Fruit fly (Drosophila melanogaster) whole organism, embryonic: ENCODE results near the gene CG14720.

Experiments used
- CG11247 ChIP-seq: fragments of 200-800 bp; sonication (Bioruptor generic); IDR thresholded peaks from 2 replicates; pipeline ENCODE4 v1.3.6; 2022; ENCODE audit warnings: missing biosample characterization, missing genetic modification characterization
- CG11695 ChIP-seq: fragments of 200-800 bp; sonication (Bioruptor generic); IDR thresholded peaks from 3 replicates; pipeline ENCODE4 v1.3.6; 2022; ENCODE audit warnings: missing biosample characterization, missing genetic modification characterization
- CG12219 ChIP-seq: fragments of 200-800 bp; sonication (Bioruptor generic); optimal IDR thresholded peaks from 3 replicates; lab custom pipeline; 2018; ENCODE audit warnings: missing biosample characterization, mild to moderate bottlenecking, missing genetic modification characterization
- CG1233 ChIP-seq: fragments of 200-800 bp; sonication (Bioruptor generic); optimal IDR thresholded peaks from 4 replicates; lab custom pipeline; 2018; ENCODE audit warnings: missing biosample characterization, mild to moderate bottlenecking, missing genetic modification characterization
- CG12659 ChIP-seq: fragments of 200-800 bp; sonication (Bioruptor generic); optimal IDR thresholded peaks from 3 replicates; lab custom pipeline; 2017; ENCODE audit warnings: mild to moderate bottlenecking, missing biosample characterization, missing genetic modification reagents, missing genetic modification characterization
- CG14050 ChIP-seq: fragments of 200-800 bp; sonication (Bioruptor generic); IDR thresholded peaks from 3 replicates; pipeline ENCODE4 v1.3.6; 2022; ENCODE audit warnings: missing biosample characterization, missing genetic modification characterization
- CG16779 ChIP-seq: fragments of 200-800 bp; sonication (Bioruptor generic); IDR thresholded peaks from 2 replicates; pipeline ENCODE4 v1.3.6; 2022; ENCODE audit warnings: missing biosample characterization, missing genetic modification characterization
- CG17328 ChIP-seq: fragments of 200-800 bp; sonication (Bioruptor generic); IDR thresholded peaks from 2 replicates; pipeline ENCODE4 v1.3.6; 2022; ENCODE audit warnings: missing biosample characterization, missing genetic modification characterization
- CG1832 ChIP-seq: fragments of 200-800 bp; sonication (Bioruptor generic); optimal IDR thresholded peaks from 2 replicates; lab custom pipeline; 2017; ENCODE audit warnings: missing biosample characterization, mild to moderate bottlenecking, missing genetic modification characterization, inconsistent platforms
- CG2129 ChIP-seq: fragments of 200-800 bp; sonication (Bioruptor generic); IDR thresholded peaks from 2 replicates; pipeline ENCODE4 v1.3.6; 2022; ENCODE audit warnings: missing biosample characterization, missing genetic modification characterization; ENCODE audit not compliant: partially characterized antibody
- CG2875 ChIP-seq: fragments of 200-800 bp; sonication (Bioruptor generic); optimal IDR thresholded peaks from 2 replicates; lab custom pipeline; 2017; ENCODE audit warnings: missing biosample characterization, mild to moderate bottlenecking, missing genetic modification characterization, missing genetic modification reagents
- CG2889 ChIP-seq: fragments of 200-800 bp; sonication (Bioruptor generic); IDR thresholded peaks from 3 replicates; pipeline ENCODE4 v1.3.6; 2022; ENCODE audit warnings: missing biosample characterization, missing genetic modification characterization
- CG31365 ChIP-seq: fragments of 200-800 bp; sonication (Bioruptor generic); optimal IDR thresholded peaks from 2 replicates; lab custom pipeline; 2018; ENCODE audit warnings: missing biosample characterization, mild to moderate bottlenecking, missing genetic modification characterization
- CG33213 ChIP-seq: fragments of 200-800 bp; sonication (Bioruptor generic); optimal IDR thresholded peaks from 3 replicates; lab custom pipeline; 2016; ENCODE audit warnings: missing biosample characterization, missing genetic modification characterization
- CG3407 ChIP-seq: fragments of 200-800 bp; sonication (Bioruptor generic); optimal IDR thresholded peaks from 2 replicates; lab custom pipeline; 2018; ENCODE audit warnings: missing biosample characterization, mild to moderate bottlenecking, missing genetic modification characterization
- CG3838 ChIP-seq: fragments of 200-800 bp; sonication (Bioruptor generic); optimal IDR thresholded peaks from 3 replicates; lab custom pipeline; 2016; ENCODE audit warnings: missing biosample characterization, missing genetic modification characterization
- CG4424 ChIP-seq: fragments of 200-800 bp; sonication (Bioruptor generic); optimal IDR thresholded peaks from 3 replicates; lab custom pipeline; 2016; ENCODE audit warnings: missing biosample characterization, missing genetic modification characterization
- CG5245 ChIP-seq: fragments of 200-800 bp; sonication (Bioruptor generic); optimal IDR thresholded peaks from 3 replicates; lab custom pipeline; 2016; ENCODE audit warnings: missing biosample characterization, missing genetic modification characterization
- CG6813 ChIP-seq: fragments of 200-800 bp; sonication (Bioruptor generic); optimal IDR thresholded peaks from 2 replicates; lab custom pipeline; 2017; ENCODE audit warnings: missing biosample characterization, missing genetic modification characterization, mild to moderate bottlenecking, moderate library complexity, missing genetic modification reagents
- CG7372 ChIP-seq: fragments of 200-800 bp; sonication (Bioruptor generic); IDR thresholded peaks from 2 replicates; pipeline ENCODE4 v1.3.6; 2022; ENCODE audit warnings: missing biosample characterization, missing genetic modification characterization
- CG7928 ChIP-seq: fragments of 200-800 bp; sonication (Bioruptor generic); optimal IDR thresholded peaks from 2 replicates; lab custom pipeline; 2017; ENCODE audit warnings: missing biosample characterization, mild to moderate bottlenecking, missing genetic modification characterization
- CG8089 ChIP-seq: fragments of 200-800 bp; sonication (Bioruptor generic); optimal IDR thresholded peaks from 3 replicates; lab custom pipeline; 2016; ENCODE audit warnings: missing biosample characterization, missing genetic modification characterization
- CG9817 ChIP-seq: fragments of 200-800 bp; sonication (Bioruptor generic); optimal IDR thresholded peaks from 2 replicates; lab custom pipeline; 2018; ENCODE audit warnings: missing biosample characterization, mild to moderate bottlenecking, missing genetic modification characterization, moderate library complexity
- Dip3 ChIP-seq: fragments of 200-800 bp; sonication (Bioruptor generic); optimal IDR thresholded peaks from 3 replicates; lab custom pipeline; 2016; ENCODE audit warnings: missing biosample characterization, missing genetic modification characterization
- H15 ChIP-seq: fragments of 200-800 bp; sonication (Bioruptor generic); IDR thresholded peaks from 3 replicates; pipeline ENCODE4 v1.3.6; 2022; ENCODE audit warnings: missing biosample characterization, missing genetic modification characterization
- HHEX ChIP-seq: fragments of 200-800 bp; sonication (Bioruptor generic); optimal IDR thresholded peaks from 3 replicates; lab custom pipeline; 2017; ENCODE audit warnings: missing biosample characterization, mild to moderate bottlenecking, missing genetic modification characterization, missing genetic modification reagents
- Lim3 ChIP-seq: fragments of 200-800 bp; sonication (Bioruptor generic); IDR thresholded peaks from 2 replicates; pipeline ENCODE4 v1.3.6; 2022; ENCODE audit warnings: missing biosample characterization, missing genetic modification characterization
- Sin3A ChIP-seq: fragments of >200 bp; optimal IDR thresholded peaks from 2 replicates; lab custom pipeline; 2018
- Sry-β ChIP-seq: fragments of 200-800 bp; sonication (Bioruptor generic); optimal IDR thresholded peaks from 2 replicates; lab custom pipeline; 2018; ENCODE audit warnings: missing biosample characterization, mild to moderate bottlenecking, missing genetic modification characterization, moderate library complexity
- Sry-δ ChIP-seq: fragments of 200-800 bp; sonication (Bioruptor generic); optimal IDR thresholded peaks from 2 replicates; lab custom pipeline; 2016; ENCODE audit warnings: missing biosample characterization, missing genetic modification characterization
- bowl ChIP-seq: fragments of 200-800 bp; sonication (Bioruptor generic); IDR thresholded peaks from 2 replicates; pipeline ENCODE4 v1.3.6; 2022; ENCODE audit warnings: missing biosample characterization, missing genetic modification characterization
- br ChIP-seq: fragments of >200 bp; optimal IDR thresholded peaks from 2 replicates; lab custom pipeline; 2017
- croc ChIP-seq: fragments of 200-800 bp; sonication (Bioruptor generic); conservative IDR thresholded peaks from 3 replicates; pipeline ENCODE4 v1.3.6; 2022; ENCODE audit warnings: missing biosample characterization, missing genetic modification characterization
- dan ChIP-seq: fragments of 200-800 bp; sonication (Bioruptor generic); IDR thresholded peaks from 2 replicates; pipeline ENCODE4 v1.3.6; 2022; ENCODE audit warnings: missing biosample characterization, missing genetic modification characterization
- danr ChIP-seq: fragments of 200-800 bp; sonication (Bioruptor generic); IDR thresholded peaks from 2 replicates; pipeline ENCODE4 v1.3.6; 2022; ENCODE audit warnings: missing biosample characterization, missing genetic modification characterization
- dati ChIP-seq: fragments of 200-800 bp; sonication (Bioruptor generic); IDR thresholded peaks from 2 replicates; pipeline ENCODE4 v1.3.6; 2022; ENCODE audit warnings: missing biosample characterization, missing genetic modification characterization
- fd64A ChIP-seq: fragments of 200-800 bp; sonication (Bioruptor generic); optimal IDR thresholded peaks from 3 replicates; lab custom pipeline; 2018; ENCODE audit warnings: missing biosample characterization, mild to moderate bottlenecking, missing genetic modification characterization
- ftz-f1 ChIP-seq: fragments of 200-800 bp; sonication (Bioruptor generic); optimal IDR thresholded peaks from 2 replicates; lab custom pipeline; 2016; ENCODE audit warnings: missing biosample characterization, missing genetic modification characterization
- gt ChIP-seq: fragments of 200-800 bp; sonication (Bioruptor generic); IDR thresholded peaks from 2 replicates; pipeline ENCODE4 v1.3.6; 2022; ENCODE audit warnings: missing biosample characterization, missing genetic modification characterization
- hkb ChIP-seq, 2 experiments: fragments of 200-800 bp in 1 of 2; fragments of >200 bp in 1 of 2; sonication (Bioruptor generic) in 1 of 2; IDR thresholded peaks in 1 of 2; optimal IDR thresholded peaks in 1 of 2; 2 replicates each; pipeline versions ENCODE4 v1.3.6 to Lab custom; 2017 to 2022; ENCODE audit warnings: missing biosample characterization in 1 of 2, missing genetic modification characterization in 1 of 2
- ind ChIP-seq: fragments of 200-800 bp; sonication (Bioruptor generic); optimal IDR thresholded peaks from 3 replicates; lab custom pipeline; 2016; ENCODE audit warnings: missing biosample characterization, missing genetic modification characterization
- nau ChIP-seq: fragments of 200-800 bp; sonication (Bioruptor generic); optimal IDR thresholded peaks from 3 replicates; lab custom pipeline; 2017; ENCODE audit warnings: missing biosample characterization, mild to moderate bottlenecking, missing genetic modification characterization, missing genetic modification reagents
- nerfin-2 ChIP-seq: fragments of 200-800 bp; sonication (Bioruptor generic); IDR thresholded peaks from 2 replicates; pipeline ENCODE4 v1.3.6; 2022; ENCODE audit warnings: missing biosample characterization, missing genetic modification characterization; ENCODE audit not compliant: partially characterized antibody
- oc ChIP-seq: fragments of 200-800 bp; sonication (Bioruptor generic); optimal IDR thresholded peaks from 2 replicates; lab custom pipeline; 2018; ENCODE audit warnings: missing biosample characterization, mild to moderate bottlenecking, missing genetic modification characterization, moderate library complexity
- onecut ChIP-seq: fragments of 200-800 bp; sonication (Bioruptor generic); IDR thresholded peaks from 2 replicates; pipeline ENCODE4 v1.3.6; 2022; ENCODE audit warnings: missing biosample characterization, missing genetic modification characterization
- schlank ChIP-seq: fragments of 200-800 bp; sonication (Bioruptor generic); optimal IDR thresholded peaks from 2 replicates; lab custom pipeline; 2018; ENCODE audit warnings: missing biosample characterization, mild to moderate bottlenecking, missing genetic modification characterization
- sens ChIP-seq: fragments of 200-800 bp; sonication (Bioruptor generic); peaks from one replicate; lab custom pipeline; 2016; ENCODE audit warnings: missing biosample characterization, missing genetic modification characterization
- slp2 ChIP-seq: fragments of 200-800 bp; sonication (Bioruptor generic); optimal IDR thresholded peaks from 2 replicates; lab custom pipeline; 2016; ENCODE audit warnings: missing biosample characterization, missing genetic modification characterization
- sna ChIP-seq: fragments of 200-800 bp; sonication (Bioruptor generic); IDR thresholded peaks from 2 replicates; pipeline ENCODE4 v1.3.6; 2022; ENCODE audit warnings: missing biosample characterization, missing genetic modification characterization; ENCODE audit not compliant: partially characterized antibody
- trh ChIP-seq: fragments of 200-800 bp; sonication (Bioruptor generic); optimal IDR thresholded peaks from 2 replicates; lab custom pipeline; 2016; ENCODE audit warnings: missing biosample characterization, missing genetic modification characterization
- unpg ChIP-seq: fragments of 200-800 bp; sonication (Bioruptor generic); optimal IDR thresholded peaks from 3 replicates; lab custom pipeline; 2018; ENCODE audit warnings: missing biosample characterization, mild to moderate bottlenecking, missing genetic modification characterization, moderate library complexity
- zfh1 ChIP-seq: fragments of 200-800 bp; sonication (Bioruptor generic); IDR thresholded peaks from 3 replicates; pipeline ENCODE4 v1.3.6; 2022; ENCODE audit warnings: missing biosample characterization, missing genetic modification characterization

Gene CG14720

dm6 chr3R:11678016-11678415 lies 33.5 kb upstream of the CG14720 start, which contains the start of gene CG18476 (continued):
- TF ChIP-seq CG33213 (GFP tag; lab: Kevin White, UChicago): peak; percentile 45
- TF ChIP-seq CG5245 (GFP tag; lab: Kevin White, UChicago): peak; percentile 77
- TF ChIP-seq Dip3 (GFP tag; lab: Kevin White, UChicago): peak; percentile 58
- TF ChIP-seq Sry-δ (GFP tag; lab: Kevin White, UChicago): peak; percentile 16
- no peak for TF ChIP-seq CG2129
- TF ChIP-seq trh: peak; percentile 75
- peak; percentile 91 for TF ChIP-seq HHEX (GFP tag; lab: Kevin White, UChicago)
- peak; percentile 87 for TF ChIP-seq onecut
- peak; percentile 94 for TF ChIP-seq zfh1 (GFP tag; lab: Robert Waterston, UW)
- no peak for TF ChIP-seq hkb (optimal IDR thresholded peaks at IDR 0.05; lab: Kevin White, UChicago)
- TF ChIP-seq hkb (GFP tag; IDR thresholded peaks at IDR 0.05; lab: Robert Waterston, UW): peak; percentile 94
- TF ChIP-seq CG4424: peak; percentile 91
- no peak for TF ChIP-seq Sin3A
- TF ChIP-seq nau (GFP tag; lab: Kevin White, UChicago): no peak
- no peak for TF ChIP-seq nerfin-2 (GFP tag; lab: Robert Waterston, UW)
- no peak for TF ChIP-seq fd64A (GFP tag; lab: Kevin White, UChicago)
- TF ChIP-seq bowl (GFP tag; lab: Robert Waterston, UW): peak; percentile 72
- peak; percentile 80 for TF ChIP-seq CG3407 (GFP tag; lab: Kevin White, UChicago)
- TF ChIP-seq oc (tag; lab: Kevin White, UChicago): peak; percentile 85
- TF ChIP-seq croc: peak; percentile 92
- TF ChIP-seq dati (GFP tag; lab: Robert Waterston, UW): peak; percentile 35; the same call in 1 of the 2 replicates
- peak; percentile 90 for TF ChIP-seq CG11247
- TF ChIP-seq CG12219: peak; percentile 76
- peak; percentile 95 for TF ChIP-seq CG7372 (GFP tag; lab: Robert Waterston, UW)
- peak; percentile 86 for TF ChIP-seq CG14050
- TF ChIP-seq Sry-β (GFP tag; lab: Kevin White, UChicago): no peak
- TF ChIP-seq ind: peak; percentile 91
- peak; percentile 81 for TF ChIP-seq gt
- peak; percentile 86 for TF ChIP-seq danr (GFP tag; lab: Robert Waterston, UW)
- peak; percentile 60 for TF ChIP-seq schlank (tag; lab: Kevin White, UChicago)
- TF ChIP-seq CG6813: peak; percentile 76
- TF ChIP-seq Lim3 (GFP tag; lab: Robert Waterston, UW): peak; percentile 43; the same call in 1 of the 2 replicates
- TF ChIP-seq CG11695 (GFP tag; lab: Robert Waterston, UW): peak; percentile 94
- TF ChIP-seq CG7928: peak; percentile 60
- peak; percentile 73 for TF ChIP-seq CG3838 (GFP tag; lab: Kevin White, UChicago)
- peak; percentile 92 for TF ChIP-seq CG9817 (tag; lab: Kevin White, UChicago)
- peak; percentile 94 for TF ChIP-seq CG12659 (GFP tag; lab: Kevin White, UChicago)
- TF ChIP-seq CG17328: peak; percentile 93
- peak; percentile 33 for TF ChIP-seq CG8089 (GFP tag; lab: Kevin White, UChicago)
- TF ChIP-seq sens: peak; percentile 96
- no peak for TF ChIP-seq CG1832 (GFP tag; lab: Kevin White, UChicago)
- TF ChIP-seq CG1233 (GFP tag; lab: Kevin White, UChicago): peak; percentile 91
- peak; percentile 96 for TF ChIP-seq unpg
- no peak for TF ChIP-seq slp2 (GFP tag; lab: Kevin White, UChicago)
- TF ChIP-seq sna: no peak
- no peak for TF ChIP-seq br (lab: Kevin White, UChicago)
- TF ChIP-seq CG2889: peak; percentile 90
- TF ChIP-seq CG16779 (GFP tag; lab: Robert Waterston, UW): peak; percentile 87
- peak; percentile 54 for TF ChIP-seq ftz-f1
- TF ChIP-seq CG2875 (GFP tag; lab: Kevin White, UChicago): peak; percentile 52
- TF ChIP-seq H15 (GFP tag; lab: Robert Waterston, UW): peak; percentile 91
- TF ChIP-seq CG31365 (tag; lab: Kevin White, UChicago): peak; percentile 32
- TF ChIP-seq dan (GFP tag; lab: Robert Waterston, UW): peak; percentile 12; the same call in 1 of the 2 replicates
